Worm (Caenorhabditis elegans) whole organism, late embryonic: ENCODE results near the gene repo-1.

ENCODE experiments used
- ceh-45 ChIP-seq: fragments of 200-800 bp; sonication (Bioruptor generic); IDR thresholded peaks from 2 replicates; pipeline ENCODE4 v1.3.6; 2022; ENCODE audit warnings: missing genetic modification reagents, missing genetic modification characterization, missing compliant biosample characterization
- che-1 ChIP-seq: sonication (generic microtip); optimal IDR thresholded peaks from 2 replicates; lab custom pipeline; 2016; ENCODE audit warnings: mild to moderate bottlenecking, missing genetic modification characterization, missing compliant biosample characterization
- fkh-10 ChIP-seq: fragments of 150-350 bp; optimal IDR thresholded peaks from 2 replicates; lab custom pipeline; 2014; ENCODE audit warnings: missing biosample characterization, missing genetic modification reagents, missing genetic modification characterization

ce11 chrIV:12133776-12134175 lies 49.5 kb downstream of the repo-1 start:
- no peak for TF ChIP-seq fkh-10
- TF ChIP-seq che-1: no peak
- no peak for TF ChIP-seq ceh-45 (GFP tag; lab: Robert Waterston, UW)
